Worm (Caenorhabditis elegans) whole organism, midembryonic: Measurements from ENCODE around the gene Y39B6A.10.
A peak's percentile ranks its signal among the peaks of the same experiment; 100 is the strongest.

Source experiments
- T22C8.4 ChIP-seq: fragments of 200-800 bp; sonication (Bioruptor generic); IDR thresholded peaks from 2 replicates; pipeline ENCODE4 v1.3.6; 2022; ENCODE audit warnings: missing genetic modification characterization, missing compliant biosample characterization
- cog-1 ChIP-seq: sonication (generic microtip); optimal IDR thresholded peaks from 2 replicates; lab custom pipeline; 2016; ENCODE audit warnings: missing genetic modification characterization, missing compliant biosample characterization
- flt-1 ChIP-seq: fragments of 200-800 bp; sonication (Bioruptor generic); IDR thresholded peaks from 2 replicates; pipeline ENCODE4 v1.3.6; 2022; ENCODE audit warnings: missing genetic modification characterization, missing compliant biosample characterization
- klf-2 ChIP-seq: fragments of 200-800 bp; sonication (Bioruptor generic); conservative IDR thresholded peaks from 2 replicates; pipeline ENCODE4 v1.3.6; 2022; ENCODE audit warnings: missing genetic modification reagents, missing genetic modification characterization, missing compliant biosample characterization
- med-1 ChIP-seq: sonication (generic microtip); optimal IDR thresholded peaks from 2 replicates; lab custom pipeline; 2017; ENCODE audit warnings: missing genetic modification characterization, mild to moderate bottlenecking, missing compliant biosample characterization, antibody characterized with exemption, missing genetic modification reagents; ENCODE audit not compliant: insufficient read depth
- ref-1 ChIP-seq: fragments of 200-800 bp; sonication (Bioruptor generic); conservative IDR thresholded peaks from 2 replicates; pipeline ENCODE4 v1.3.6; 2022; ENCODE audit warnings: missing genetic modification reagents, missing genetic modification characterization, missing compliant biosample characterization
- tab-1 ChIP-seq: fragments of 200-800 bp; sonication (Bioruptor generic); IDR thresholded peaks from 2 replicates; pipeline ENCODE4 v1.3.6; 2022; ENCODE audit warnings: missing genetic modification characterization, missing compliant biosample characterization
- ztf-23 ChIP-seq: fragments of 200-800 bp; sonication (Bioruptor generic); IDR thresholded peaks from 2 replicates; pipeline ENCODE4 v1.3.6; 2022; ENCODE audit warnings: missing genetic modification reagents, missing genetic modification characterization, missing compliant biosample characterization
- ztf-29 ChIP-seq: fragments of 200-800 bp; sonication (Bioruptor generic); IDR thresholded peaks from 2 replicates; pipeline ENCODE4 v1.3.6; 2022; ENCODE audit warnings: missing genetic modification reagents, missing genetic modification characterization, missing compliant biosample characterization

Y39B6A.10 gene

ce11 chrV:19100139-19100538, 33.3 kb downstream of the Y39B6A.10 start:
- peak; percentile 98 for TF ChIP-seq T22C8.4

- no peak for TF ChIP-seq cog-1 (tag; lab: Kevin White, UChicago)
- TF ChIP-seq med-1 (GFP tag; lab: Kevin White, UChicago) = no peak
- TF ChIP-seq T22C8.4 = peak; percentile 98
These were observed 33.9 kb downstream of the Y39B6A.10 start for ce11 chrV:19099504-19099903.

- TF ChIP-seq T22C8.4 (no peak), ztf-29 (no peak), ztf-23 (GFP tag; lab: Robert Waterston, UW) (no peak), med-1 (GFP tag; lab: Kevin White, UChicago) (no peak), cog-1 (tag; lab: Kevin White, UChicago) (no peak), flt-1 (GFP tag; lab: Robert Waterston, UW) (no peak), klf-2 (GFP tag; lab: Robert Waterston, UW) (no peak), tab-1 (GFP tag; lab: Robert Waterston, UW) (no peak)
These were observed 42.5 kb downstream of the Y39B6A.10 start for ce11 chrV:19090885-19091284.

- TF ChIP-seq flt-1 (GFP tag; lab: Robert Waterston, UW) (no peak), med-1 (GFP tag; lab: Kevin White, UChicago) (no peak), klf-2 (GFP tag; lab: Robert Waterston, UW) (no peak), T22C8.4 (peak; percentile 71), ztf-29 (no peak), cog-1 (tag; lab: Kevin White, UChicago) (no peak), ref-1 (GFP tag; lab: Robert Waterston, UW) (no peak)
These were observed 46.0 kb downstream of the Y39B6A.10 start, which contains the start of gene nhr-145 for ce11 chrV:19087426-19087825. TSS of gene nhr-145 (plus strand) at chrV:19087723.

ce11 chrV:19083789-19084188, 49.6 kb downstream of the Y39B6A.10 start:
- no peak for TF ChIP-seq cog-1 (tag; lab: Kevin White, UChicago)
- no peak for TF ChIP-seq med-1 (GFP tag; lab: Kevin White, UChicago)
- TF ChIP-seq ref-1 (GFP tag; lab: Robert Waterston, UW) = no peak
- TF ChIP-seq ztf-29 = no peak
- TF ChIP-seq tab-1 (GFP tag; lab: Robert Waterston, UW) = no peak
- TF ChIP-seq T22C8.4 = no peak

ce11 chrV:19082541-19082940, 50.9 kb downstream of the Y39B6A.10 start, which contains the start of gene nhr-95:
TSS of gene nhr-95 (minus strand) at chrV:19082641.
- TF ChIP-seq flt-1 (GFP tag; lab: Robert Waterston, UW) (no peak), T22C8.4 (no peak), tab-1 (GFP tag; lab: Robert Waterston, UW) (no peak), klf-2 (GFP tag; lab: Robert Waterston, UW) (no peak), cog-1 (tag; lab: Kevin White, UChicago) (no peak), ref-1 (GFP tag; lab: Robert Waterston, UW) (no peak), ztf-29 (no peak), med-1 (GFP tag; lab: Kevin White, UChicago) (no peak)
